Worm (Caenorhabditis elegans) whole organism, L4 larva: Measurements from ENCODE around the gene F56H9.8.

ENCODE experiments used
- F37D6.2 ChIP-seq: sonication (generic microtip); optimal IDR thresholded peaks from 2 replicates; lab custom pipeline; 2016; ENCODE audit warnings: mild to moderate bottlenecking, missing genetic modification characterization, missing compliant biosample characterization
- R02D3.7 ChIP-seq: fragments of 150-350 bp; sonication (generic microtip); optimal IDR thresholded peaks from 3 replicates; lab custom pipeline; 2014; ENCODE audit warnings: missing biosample characterization, missing genetic modification characterization
- T26A8.4 ChIP-seq: fragments of 200-800 bp; sonication (Bioruptor generic); IDR thresholded peaks from 2 replicates; pipeline ENCODE4 v1.3.6; 2022; ENCODE audit warnings: missing genetic modification characterization, missing compliant biosample characterization
- Y5F2A.4 ChIP-seq: fragments of 200-800 bp; sonication (Bioruptor generic); optimal IDR thresholded peaks from 2 replicates; lab custom pipeline; 2018; ENCODE audit warnings: mild to moderate bottlenecking, missing genetic modification characterization, missing compliant biosample characterization
- aha-1 ChIP-seq: fragments of 150-350 bp; peaks from one replicate; lab custom pipeline; 2014; ENCODE audit warnings: missing biosample characterization, missing genetic modification characterization
- aly-2 ChIP-seq: sonication (generic microtip); optimal IDR thresholded peaks from 2 replicates; lab custom pipeline; 2018; ENCODE audit warnings: missing biosample characterization, missing genetic modification characterization
- attf-4 ChIP-seq: sonication (generic microtip); optimal IDR thresholded peaks from 3 replicates; lab custom pipeline; 2017; ENCODE audit warnings: missing biosample characterization, missing genetic modification characterization
- ceh-44 ChIP-seq: fragments of 200-800 bp; sonication (Bioruptor generic); IDR thresholded peaks from 2 replicates; pipeline ENCODE4 v1.3.6; 2022; ENCODE audit warnings: missing genetic modification reagents, missing genetic modification characterization, missing compliant biosample characterization
- cey-2 ChIP-seq: sonication (generic microtip); optimal IDR thresholded peaks from 3 replicates; lab custom pipeline; 2017; ENCODE audit warnings: missing genetic modification characterization, mild to moderate bottlenecking, missing compliant biosample characterization, antibody characterized with exemption, borderline replicate concordance; ENCODE audit not compliant: insufficient read depth
- ctbp-1 ChIP-seq: fragments of 200-800 bp; sonication (Bioruptor generic); IDR thresholded peaks from 2 replicates; pipeline ENCODE4 v1.3.6; 2022; ENCODE audit warnings: missing genetic modification reagents, missing genetic modification characterization, missing compliant biosample characterization
- daf-12 ChIP-seq: fragments of 150-350 bp; optimal IDR thresholded peaks from 2 replicates; lab custom pipeline; 2014; ENCODE audit warnings: missing biosample characterization, missing genetic modification reagents, missing genetic modification characterization
- daf-16 ChIP-seq, 3 experiments: sonication (generic microtip); optimal IDR thresholded peaks; 2 replicates each; lab custom pipeline; 2016 to 2017; ENCODE audit warnings: missing genetic modification characterization in 3 of 3, missing genetic modification reagents in 3 of 3, mild to moderate bottlenecking in 2 of 3, missing compliant biosample characterization in 2 of 3, missing biosample characterization in 1 of 3, moderate library complexity in 1 of 3
- daf-19 ChIP-seq: fragments of 200-800 bp; sonication (Bioruptor generic); conservative IDR thresholded peaks from 2 replicates; pipeline ENCODE4 v1.3.6; 2022; ENCODE audit warnings: missing genetic modification characterization, missing compliant biosample characterization
- daf-8 ChIP-seq: fragments of 200-800 bp; sonication (Bioruptor generic); IDR thresholded peaks from 2 replicates; pipeline ENCODE4 v1.3.6; 2022; ENCODE audit warnings: missing genetic modification characterization, missing compliant biosample characterization
- dmd-6 ChIP-seq: fragments of 200-800 bp; sonication (Bioruptor generic); IDR thresholded peaks from 2 replicates; pipeline ENCODE4 v1.3.6; 2022; ENCODE audit warnings: missing genetic modification reagents, missing genetic modification characterization, missing compliant biosample characterization
- dmd-9 ChIP-seq: fragments of 200-800 bp; sonication (Bioruptor generic); IDR thresholded peaks from 2 replicates; pipeline ENCODE4 v1.3.6; 2022; ENCODE audit warnings: missing genetic modification reagents, missing genetic modification characterization, missing compliant biosample characterization
- duxl-1 ChIP-seq: sonication (generic microtip); optimal IDR thresholded peaks from 2 replicates; lab custom pipeline; 2016; ENCODE audit warnings: mild to moderate bottlenecking, missing genetic modification characterization, moderate library complexity, missing compliant biosample characterization; ENCODE audit not compliant: poor library complexity
- dve-1 ChIP-seq: sonication (generic microtip); optimal IDR thresholded peaks from 2 replicates; lab custom pipeline; 2017; ENCODE audit warnings: antibody characterized with exemption, mild to moderate bottlenecking, missing genetic modification characterization, missing compliant biosample characterization; ENCODE audit not compliant: insufficient read depth
- egl-43 ChIP-seq: fragments of 200-800 bp; sonication (Bioruptor generic); IDR thresholded peaks from 2 replicates; pipeline ENCODE4 v1.3.6; 2022; ENCODE audit warnings: missing genetic modification reagents, missing genetic modification characterization, missing compliant biosample characterization
- gei-8 ChIP-seq: fragments of 200-800 bp; sonication (Bioruptor generic); optimal IDR thresholded peaks from 2 replicates; lab custom pipeline; 2018; ENCODE audit warnings: mild to moderate bottlenecking, missing genetic modification characterization, missing compliant biosample characterization
- lin-15B ChIP-seq: fragments of 150-350 bp; sonication (generic microtip); optimal IDR thresholded peaks from 3 replicates; lab custom pipeline; 2014; ENCODE audit warnings: missing biosample characterization, missing genetic modification characterization
- lin-38 ChIP-seq: fragments of 200-800 bp; sonication (Bioruptor generic); IDR thresholded peaks from 2 replicates; pipeline ENCODE4 v1.3.6; 2022; ENCODE audit warnings: missing genetic modification reagents, missing genetic modification characterization, missing compliant biosample characterization
- lir-3 ChIP-seq: sonication (generic microtip); optimal IDR thresholded peaks from 2 replicates; lab custom pipeline; 2016; ENCODE audit warnings: mild to moderate bottlenecking, missing genetic modification characterization, missing compliant biosample characterization
- lsy-2 ChIP-seq, 2 experiments: fragments of 150-350 bp in 1 of 2; sonication (generic microtip) in 1 of 2; optimal IDR thresholded peaks; 2 replicates each; lab custom pipeline; 2014 to 2017; ENCODE audit warnings: missing biosample characterization in 2 of 2, missing genetic modification characterization in 2 of 2
- madf-9 ChIP-seq: fragments of 200-800 bp; sonication (Bioruptor generic); conservative IDR thresholded peaks from 2 replicates; pipeline ENCODE4 v1.3.6; 2022; ENCODE audit warnings: missing genetic modification reagents, missing genetic modification characterization, missing compliant biosample characterization
- mdl-1 ChIP-seq, 2 experiments: fragments of 150-350 bp in 1 of 2; sonication (generic microtip) in 1 of 2; optimal IDR thresholded peaks; 2 replicates each; lab custom pipeline; 2014 to 2017; ENCODE audit warnings: missing biosample characterization in 2 of 2, missing genetic modification characterization in 2 of 2
- mdt-29 ChIP-seq: fragments of 200-800 bp; sonication (Bioruptor generic); IDR thresholded peaks from 2 replicates; pipeline ENCODE4 v1.3.6; 2022; ENCODE audit warnings: missing genetic modification reagents, missing genetic modification characterization, missing compliant biosample characterization
- mes-2 ChIP-seq: sonication (generic microtip); optimal IDR thresholded peaks from 2 replicates; lab custom pipeline; 2016; ENCODE audit warnings: missing genotype, mild to moderate bottlenecking, missing genetic modification characterization, missing compliant biosample characterization; ENCODE audit not compliant: poor library complexity, severe bottlenecking
- nhr-10 ChIP-seq: fragments of 150-350 bp; optimal IDR thresholded peaks from 2 replicates; lab custom pipeline; 2014; ENCODE audit warnings: missing biosample characterization, missing genetic modification characterization
- nhr-111 ChIP-seq: fragments of 200-800 bp; sonication (Bioruptor generic); optimal IDR thresholded peaks from 2 replicates; lab custom pipeline; 2018; ENCODE audit warnings: mild to moderate bottlenecking, missing genetic modification characterization, missing compliant biosample characterization
- nhr-41 ChIP-seq: fragments of 200-800 bp; sonication (Bioruptor generic); IDR thresholded peaks from 2 replicates; pipeline ENCODE4 v1.3.6; 2022; ENCODE audit warnings: missing genetic modification reagents, missing genetic modification characterization, missing compliant biosample characterization
- nhr-77 ChIP-seq: fragments of 150-350 bp; optimal IDR thresholded peaks from 2 replicates; lab custom pipeline; 2014; ENCODE audit warnings: missing biosample characterization, missing genetic modification characterization
- php-3 ChIP-seq: fragments of 200-800 bp; sonication (Bioruptor generic); IDR thresholded peaks from 2 replicates; pipeline ENCODE4 v1.3.6; 2022; ENCODE audit warnings: missing genetic modification reagents, missing genetic modification characterization, missing compliant biosample characterization
- pqm-1 ChIP-seq: sonication (generic microtip); optimal IDR thresholded peaks from 2 replicates; lab custom pipeline; 2017; ENCODE audit warnings: missing biosample characterization, missing genetic modification characterization
- sdz-12 ChIP-seq: fragments of 200-800 bp; sonication (Bioruptor generic); optimal IDR thresholded peaks from 2 replicates; lab custom pipeline; 2018; ENCODE audit warnings: mild to moderate bottlenecking, missing genetic modification characterization, missing compliant biosample characterization
- set-16 ChIP-seq: fragments of 200-800 bp; sonication (Bioruptor generic); IDR thresholded peaks from 2 replicates; pipeline ENCODE4 v1.3.6; 2022; ENCODE audit warnings: missing genetic modification reagents, missing genetic modification characterization, missing compliant biosample characterization
- snpc-1.2 ChIP-seq: fragments of 200-800 bp; sonication (Bioruptor generic); IDR thresholded peaks from 2 replicates; pipeline ENCODE4 v1.3.6; 2022; ENCODE audit warnings: missing genetic modification reagents, missing genetic modification characterization, missing compliant biosample characterization
- snpc-4 ChIP-seq: fragments of 150-350 bp; optimal IDR thresholded peaks from 2 replicates; lab custom pipeline; 2014; ENCODE audit warnings: missing biosample characterization, missing genetic modification characterization
- tra-1 ChIP-seq: fragments of 200-800 bp; sonication (Bioruptor generic); IDR thresholded peaks from 2 replicates; pipeline ENCODE4 v1.3.6; 2022; ENCODE audit warnings: missing genetic modification reagents, missing genetic modification characterization, missing compliant biosample characterization
- unc-130 ChIP-seq: sonication (generic microtip); optimal IDR thresholded peaks from 2 replicates; lab custom pipeline; 2016; ENCODE audit warnings: missing genetic modification reagents, missing genetic modification characterization, missing compliant biosample characterization
- unc-62 ChIP-seq, 3 experiments: fragments of 150-350 bp in 1 of 3; sonication (generic microtip); optimal IDR thresholded peaks in 2 of 3; peaks in 1 of 3; 1 replicate in 1 of 3; 2 replicates in 2 of 3; lab custom pipeline; 2014 to 2017; ENCODE audit warnings: missing biosample characterization in 3 of 3, missing genetic modification characterization in 3 of 3, missing genetic modification reagents in 3 of 3, missing genotype in 1 of 3
- vab-7 ChIP-seq: fragments of 200-800 bp; sonication (Bioruptor generic); IDR thresholded peaks from 2 replicates; pipeline ENCODE4 v1.3.6; 2022; ENCODE audit warnings: missing genetic modification reagents, missing genetic modification characterization, missing compliant biosample characterization
- zag-1 ChIP-seq: fragments of 150-350 bp; optimal IDR thresholded peaks from 2 replicates; lab custom pipeline; 2014; ENCODE audit warnings: missing biosample characterization, missing genetic modification characterization
- zip-11 ChIP-seq: fragments of 200-800 bp; sonication (Bioruptor generic); IDR thresholded peaks from 2 replicates; pipeline ENCODE4 v1.3.6; 2022; ENCODE audit warnings: missing genetic modification characterization, missing compliant biosample characterization
- ztf-7 ChIP-seq: fragments of 150-350 bp; optimal IDR thresholded peaks from 2 replicates; lab custom pipeline; 2014; ENCODE audit warnings: missing biosample characterization, missing genetic modification characterization

F56H9.8 gene

ce11 chrV:12596795-12597194, 47.8 kb upstream of the F56H9.8 start (continued):
- TF ChIP-seq daf-12 (tag; lab: Kevin White, UChicago) (no peak), duxl-1 (tag; lab: Kevin White, UChicago) (peak; percentile 26), mdl-1 (tag; optimal IDR thresholded peaks at IDR 0.05; lab: Kevin White, UChicago) (peak in 1 of 2 experiments; percentile 24), vab-7 (GFP tag; lab: Robert Waterston, UW) (no peak; the same call in 1 of the 2 replicates), nhr-77 (tag; lab: Kevin White, UChicago) (no peak), ztf-7 (no peak), attf-4 (tag; lab: Kevin White, UChicago) (no peak), aha-1 (tag; lab: Kevin White, UChicago) (no peak), T26A8.4 (GFP tag; lab: Robert Waterston, UW) (peak; percentile 67; the same call in 1 of the 2 replicates), pqm-1 (tag; lab: Kevin White, UChicago) (no peak), sdz-12 (GFP tag; lab: Kevin White, UChicago) (no peak), lin-38 (peak; percentile 65), mdt-29 (GFP tag; lab: Robert Waterston, UW) (no peak), gei-8 (GFP tag; lab: Kevin White, UChicago) (peak; percentile 33), zag-1 (tag; lab: Kevin White, UChicago) (no peak), dmd-6 (GFP tag; lab: Robert Waterston, UW) (peak; percentile 41; the same call in 1 of the 2 replicates), unc-130 (peak; percentile 30), zip-11 (GFP tag; lab: Robert Waterston, UW) (no peak), ceh-44 (GFP tag; lab: Robert Waterston, UW) (no peak), snpc-1.2 (peak; percentile 68)

- TF ChIP-seq aly-2 (tag; lab: Kevin White, UChicago) = no peak
- TF ChIP-seq cey-2 (tag; lab: Kevin White, UChicago) = no peak
- no peak for TF ChIP-seq snpc-4 (tag; lab: Kevin White, UChicago)
- peak; percentile 40 for TF ChIP-seq mes-2 (tag; lab: Kevin White, UChicago)
- TF ChIP-seq R02D3.7 (tag; lab: Kevin White, UChicago) = no peak
- no peak for TF ChIP-seq dmd-9 (GFP tag; lab: Robert Waterston, UW)
- no peak for TF ChIP-seq F37D6.2 (tag; lab: Kevin White, UChicago)
- TF ChIP-seq nhr-10 (tag; lab: Kevin White, UChicago) = no peak
- TF ChIP-seq zip-11 (GFP tag; lab: Robert Waterston, UW) = no peak
- TF ChIP-seq dve-1 (tag; lab: Kevin White, UChicago) = no peak
- no peak for TF ChIP-seq unc-62 (GFP tag; optimal IDR thresholded peaks at IDR 0.05 in 1 of 2; lab: Kevin White, UChicago)
- no peak for TF ChIP-seq unc-62 (tag; optimal IDR thresholded peaks at IDR 0.05; lab: Kevin White, UChicago)
- TF ChIP-seq lsy-2 (tag; optimal IDR thresholded peaks at IDR 0.05; lab: Kevin White, UChicago) = peak in 1 of 2 experiments; percentile 32
- no peak for TF ChIP-seq ctbp-1
These were observed 45.5 kb upstream of the F56H9.8 start, which contains the start of the genes C14C10.10 and ril-2 for ce11 chrV:12599110-12599509. Gene C14C10.10, minus strand, starts transcription at chrV:12599128. Gene ril-2, minus strand, starts transcription at chrV:12599157.

- no peak for TF ChIP-seq lir-3
- TF ChIP-seq egl-43 (GFP tag; lab: Robert Waterston, UW) = no peak
- no peak for TF ChIP-seq daf-16 (GFP tag; optimal IDR thresholded peaks at IDR 0.05; lab: Kevin White, UChicago)
- TF ChIP-seq daf-16 (tag; optimal IDR thresholded peaks at IDR 0.05; lab: Kevin White, UChicago) = peak; percentile 79
- no peak for TF ChIP-seq snpc-1.2
- TF ChIP-seq lin-15B (tag; lab: Kevin White, UChicago) = no peak
- peak; percentile 27 for TF ChIP-seq mes-2 (tag; lab: Kevin White, UChicago)
- TF ChIP-seq mdl-1 (tag; optimal IDR thresholded peaks at IDR 0.05; lab: Kevin White, UChicago) = peak in 1 of 2 experiments; percentile 33
- no peak for TF ChIP-seq php-3 (GFP tag; lab: Robert Waterston, UW)
- no peak for TF ChIP-seq gei-8 (GFP tag; lab: Kevin White, UChicago)
- no peak for TF ChIP-seq daf-8 (GFP tag; lab: Robert Waterston, UW)
- TF ChIP-seq nhr-111 (GFP tag; lab: Kevin White, UChicago) = no peak
- TF ChIP-seq dve-1 (tag; lab: Kevin White, UChicago) = peak; percentile 48
- no peak for TF ChIP-seq madf-9
- 0 out of 2 replicates have a peak, but pooled peaks have one; percentile 24 for TF ChIP-seq daf-19 (GFP tag; lab: Robert Waterston, UW)
- no peak for TF ChIP-seq nhr-41 (GFP tag; lab: Robert Waterston, UW)
- TF ChIP-seq Y5F2A.4 (GFP tag; lab: Kevin White, UChicago) = no peak
- no peak for TF ChIP-seq set-16 (GFP tag; lab: Robert Waterston, UW)
- no peak for TF ChIP-seq tra-1
These were observed 44.9 kb upstream of the F56H9.8 start, which contains the start of gene C14C10.5 for ce11 chrV:12599510-12600242. Gene C14C10.5, plus strand, starts transcription at chrV:12600192.
